Fruit fly (Drosophila melanogaster) S2 (cell line): ENCODE results near the gene CG7384.

ENCODE experiments used
- CG8478 ChIP-seq: fragments of >200 bp; optimal IDR thresholded peaks from 2 replicates; lab custom pipeline; 2018
- CTCF ChIP-seq, 2 experiments: fragments of >200 bp; optimal IDR thresholded peaks; 2 replicates each; lab custom pipeline; 2018

- no peak for TF ChIP-seq CG8478
- TF ChIP-seq CTCF (optimal IDR thresholded peaks at IDR 0.05; lab: Kevin White, UChicago), result no peak
These were observed 21.3 kb upstream of the CG7384 start, which contains the start of gene CG18301 for dm6 chr2L:10531521-10531920.
